Fruit fly (Drosophila melanogaster): ENCODE measurements around the gene Dph1.
A peak's percentile ranks its signal among the peaks of the same experiment; 100 is the strongest.

The Dph1 gene

dm6 chr3L:11678313-11678817 is 18.4 kb downstream of the Dph1 start:
- TF ChIP-seq Dbx (GFP tag; IDR thresholded peaks at IDR 0.05): no peak
- peak; percentile 61 for TF ChIP-seq Med (GFP tag)
- TF ChIP-seq onecut (GFP tag; IDR thresholded peaks at IDR 0.05): peak; percentile 98
- TF ChIP-seq Scr (GFP tag; IDR thresholded peaks at IDR 0.05; ENCODE audit: partially characterized antibody): peak; percentile 14; the same call in 1 of the 2 replicates
- no peak for TF ChIP-seq CG11695 (GFP tag; IDR thresholded peaks at IDR 0.05)
- TF ChIP-seq sob (GFP tag; IDR thresholded peaks at IDR 0.05): 0 out of 2 replicates have a peak, but pooled peaks have one; percentile 36
- peak; percentile 22 for TF ChIP-seq abd-A (tag; optimal IDR thresholded peaks at IDR 0.05)
- no peak for TF ChIP-seq ro (GFP tag; IDR thresholded peaks at IDR 0.05)
- peak; percentile 5; the same call in 1 of the 2 replicates for TF ChIP-seq Adf1 (GFP tag; IDR thresholded peaks at IDR 0.05)
- TF ChIP-seq CG5180 (GFP tag; optimal IDR thresholded peaks at IDR 0.05): peak; percentile 91
- TF ChIP-seq slbo (GFP tag; IDR thresholded peaks at IDR 0.05): 0 out of 2 replicates have a peak, but pooled peaks have one; percentile 3
- 0 out of 4 replicates have a peak, but pooled peaks have one; percentile 48 for TF ChIP-seq chinmo (GFP tag; IDR thresholded peaks at IDR 0.05; ENCODE audit: partially characterized antibody)
- 0 out of 2 replicates have a peak, but pooled peaks have one; percentile 26 for TF ChIP-seq Dref (GFP tag; IDR thresholded peaks at IDR 0.05)

dm6 chr3L:11656189-11656588 is 40.6 kb downstream of the Dph1 start:
- TF ChIP-seq z (GFP tag; IDR thresholded peaks at IDR 0.05) (no peak), CG6765 (GFP tag; optimal IDR thresholded peaks at IDR 0.05) (no peak), H15 (GFP tag; IDR thresholded peaks at IDR 0.05) (no peak), CG8290 (GFP tag; optimal IDR thresholded peaks at IDR 0.05) (no peak), CG8290 (tag; optimal IDR thresholded peaks at IDR 0.05) (no peak), CG3407 (GFP tag; optimal IDR thresholded peaks at IDR 0.05) (no peak), CG16815 (GFP tag; optimal IDR thresholded peaks at IDR 0.05) (no peak), Nf-YC (tag; optimal IDR thresholded peaks at IDR 0.05) (no peak), CG10959 (GFP tag; IDR thresholded peaks at IDR 0.05) (no peak), ap (GFP tag; IDR thresholded peaks at IDR 0.05) (peak; percentile 18; the same call in 1 of the 2 replicates), sens-2 (GFP tag; IDR thresholded peaks at IDR 0.05) (no peak), CG11695 (GFP tag; IDR thresholded peaks at IDR 0.05) (no peak), Drgx (GFP tag; IDR thresholded peaks at IDR 0.05) (peak; percentile 89), gem (tag; optimal IDR thresholded peaks at IDR 0.05) (no peak), CG13296 (GFP tag; optimal IDR thresholded peaks at IDR 0.05) (no peak), ERR (GFP tag; optimal IDR thresholded peaks at IDR 0.05) (no peak), ATbp (GFP tag; optimal IDR thresholded peaks at IDR 0.05) (no peak), tgo (GFP tag; IDR thresholded peaks at IDR 0.05) (peak; percentile 33; the same call in 1 of the 3 replicates), ci (GFP tag; IDR thresholded peaks at IDR 0.05) (0 out of 3 replicates have a peak, but pooled peaks have one; percentile 28), oc (tag; optimal IDR thresholded peaks at IDR 0.05) (no peak), CG2678 (tag; optimal IDR thresholded peaks at IDR 0.05) (no peak), CG18011 (GFP tag; optimal IDR thresholded peaks at IDR 0.05) (no peak), prd (optimal IDR thresholded peaks at IDR 0.05) (no peak), prd (GFP tag; IDR thresholded peaks at IDR 0.05) (peak; percentile 53), Trl (optimal IDR thresholded peaks at IDR 0.05) (no peak), Trl (GFP tag; optimal IDR thresholded peaks at IDR 0.05) (no peak), ash1 (GFP tag; optimal IDR thresholded peaks at IDR 0.05) (no peak), tio (GFP tag; optimal IDR thresholded peaks at IDR 0.05) (no peak), sens (GFP tag) (peak; percentile 51), row (GFP tag; IDR thresholded peaks at IDR 0.05) (no peak; the same call in 1 of the 3 replicates), gce (GFP tag; IDR thresholded peaks at IDR 0.05) (0 out of 3 replicates have a peak, but pooled peaks have one; percentile 4), BEAF-32 (GFP tag; optimal IDR thresholded peaks at IDR 0.05) (no peak), CG13123 (GFP tag; optimal IDR thresholded peaks at IDR 0.05) (no peak), esg (GFP tag; conservative IDR thresholded peaks at IDR 0.05) (0 out of 2 replicates have a peak, but pooled peaks have one; percentile 13), toy (GFP tag; IDR thresholded peaks at IDR 0.05) (no peak), tin (GFP tag; optimal IDR thresholded peaks at IDR 0.05) (no peak), CG7745 (tag; optimal IDR thresholded peaks at IDR 0.05) (no peak), CG1647 (GFP tag; optimal IDR thresholded peaks at IDR 0.05) (no peak), nerfin-1 (tag; optimal IDR thresholded peaks at IDR 0.05) (no peak)

All from whole organism, embryonic.